Fruit fly (Drosophila melanogaster) S2 (cell line): ENCODE results near the gene CG16772.

Experiments
- CG8478 ChIP-seq: fragments of >200 bp; optimal IDR thresholded peaks from 2 replicates; lab custom pipeline; 2018
- CTCF ChIP-seq, 2 experiments: fragments of >200 bp; optimal IDR thresholded peaks; 2 replicates each; lab custom pipeline; 2018

DNA sequence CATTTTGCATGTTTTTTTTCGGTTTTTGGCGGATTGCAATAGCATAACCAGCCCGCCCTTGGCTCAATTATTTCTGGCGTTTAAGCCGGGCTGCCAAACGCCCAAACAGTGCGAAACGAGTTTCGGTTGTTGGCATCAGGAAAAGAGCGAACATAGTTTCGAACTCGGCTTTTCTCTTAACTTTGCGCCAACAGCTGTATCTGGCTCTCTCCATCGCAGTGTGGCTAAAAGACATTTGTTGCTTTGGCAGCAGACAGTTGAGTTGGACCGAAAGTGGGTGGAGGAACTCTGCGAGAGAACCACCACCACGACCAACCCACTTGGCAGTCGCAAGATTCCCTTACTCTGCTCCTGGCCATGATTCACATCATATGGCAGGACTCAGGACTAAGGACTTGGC is 45.5 kb upstream of the CG16772 start:
- TF ChIP-seq CG8478 (lab: Kevin White, UChicago): no peak
- TF ChIP-seq CTCF (optimal IDR thresholded peaks at IDR 0.05; lab: Kevin White, UChicago): no peak
